Fruit fly (Drosophila melanogaster) whole organism, embryonic: Measurements from ENCODE around the gene CG9550.

Experiments used
- Abd-B ChIP-seq: fragments of 200-800 bp; sonication (Bioruptor generic); optimal IDR thresholded peaks from 2 replicates; lab custom pipeline; 2018; ENCODE audit warnings: missing biosample characterization, mild to moderate bottlenecking, missing genetic modification characterization, moderate library complexity
- Asciz ChIP-seq: fragments of 200-800 bp; sonication (Bioruptor generic); optimal IDR thresholded peaks from 2 replicates; lab custom pipeline; 2017; ENCODE audit warnings: missing biosample characterization, mild to moderate bottlenecking, missing genetic modification characterization, missing genetic modification reagents
- B-H1 ChIP-seq: fragments of 200-800 bp; sonication (Bioruptor generic); IDR thresholded peaks from 3 replicates; pipeline ENCODE4 v1.3.6; 2022; ENCODE audit warnings: missing biosample characterization, missing genetic modification characterization
- B-H2 ChIP-seq: fragments of 200-800 bp; sonication (Bioruptor generic); optimal IDR thresholded peaks from 2 replicates; lab custom pipeline; 2018; ENCODE audit warnings: missing biosample characterization, mild to moderate bottlenecking, missing genetic modification characterization
- BEAF-32 ChIP-seq: fragments of 200-800 bp; sonication (Bioruptor generic); optimal IDR thresholded peaks from 3 replicates; lab custom pipeline; 2017; ENCODE audit warnings: missing biosample characterization, missing genetic modification characterization, mild to moderate bottlenecking, moderate library complexity, missing genetic modification reagents
- CG12236 ChIP-seq: fragments of 200-800 bp; sonication (Bioruptor generic); optimal IDR thresholded peaks from 2 replicates; lab custom pipeline; 2016; ENCODE audit warnings: missing biosample characterization, missing genetic modification characterization
- CG12659 ChIP-seq: fragments of 200-800 bp; sonication (Bioruptor generic); optimal IDR thresholded peaks from 3 replicates; lab custom pipeline; 2017; ENCODE audit warnings: mild to moderate bottlenecking, missing biosample characterization, missing genetic modification reagents, missing genetic modification characterization
- CG13424 ChIP-seq: fragments of 200-800 bp; sonication (Bioruptor generic); optimal IDR thresholded peaks from 2 replicates; lab custom pipeline; 2019; ENCODE audit warnings: missing biosample characterization, mild to moderate bottlenecking, missing genetic modification characterization, moderate library complexity
- CG14667 ChIP-seq: fragments of 200-800 bp; sonication (Bioruptor generic); IDR thresholded peaks from 2 replicates; pipeline ENCODE4 v1.3.6; 2022; ENCODE audit warnings: missing biosample characterization, missing genetic modification characterization
- CG14860 ChIP-seq: fragments of 200-800 bp; sonication (Bioruptor generic); IDR thresholded peaks from 3 replicates; pipeline ENCODE4 v1.3.6; 2022; ENCODE audit warnings: missing biosample characterization, missing genetic modification characterization; ENCODE audit not compliant: partially characterized antibody
- CG15696 ChIP-seq: fragments of 200-800 bp; sonication (Bioruptor generic); optimal IDR thresholded peaks from 2 replicates; lab custom pipeline; 2019; ENCODE audit warnings: missing biosample characterization, mild to moderate bottlenecking, missing genetic modification characterization, moderate library complexity
- CG16779 ChIP-seq: fragments of 200-800 bp; sonication (Bioruptor generic); IDR thresholded peaks from 2 replicates; pipeline ENCODE4 v1.3.6; 2022; ENCODE audit warnings: missing biosample characterization, missing genetic modification characterization
- CG18262 ChIP-seq: fragments of 200-800 bp; optimal IDR thresholded peaks from 3 replicates; lab custom pipeline; 2019; ENCODE audit warnings: missing biosample characterization, mild to moderate bottlenecking, missing genetic modification characterization, moderate library complexity
- CG2116 ChIP-seq: fragments of 200-800 bp; sonication (Bioruptor generic); optimal IDR thresholded peaks from 3 replicates; lab custom pipeline; 2018; ENCODE audit warnings: missing biosample characterization, mild to moderate bottlenecking, missing genetic modification characterization
- CG2875 ChIP-seq: fragments of 200-800 bp; sonication (Bioruptor generic); optimal IDR thresholded peaks from 2 replicates; lab custom pipeline; 2017; ENCODE audit warnings: missing biosample characterization, mild to moderate bottlenecking, missing genetic modification characterization, missing genetic modification reagents
- CG31365 ChIP-seq: fragments of 200-800 bp; sonication (Bioruptor generic); optimal IDR thresholded peaks from 2 replicates; lab custom pipeline; 2018; ENCODE audit warnings: missing biosample characterization, mild to moderate bottlenecking, missing genetic modification characterization
- CG3163 ChIP-seq: fragments of 200-800 bp; sonication (Bioruptor generic); optimal IDR thresholded peaks from 3 replicates; lab custom pipeline; 2016; ENCODE audit warnings: missing biosample characterization, missing genetic modification characterization
- CG6654 ChIP-seq: fragments of 200-800 bp; sonication (Bioruptor generic); optimal IDR thresholded peaks from 2 replicates; lab custom pipeline; 2017; ENCODE audit warnings: missing biosample characterization, mild to moderate bottlenecking, missing genetic modification characterization
- CG8478 ChIP-seq: fragments of >200 bp; optimal IDR thresholded peaks from 2 replicates; lab custom pipeline; 2018
- CG8765 ChIP-seq: fragments of 200-800 bp; sonication (Bioruptor generic); IDR thresholded peaks from 2 replicates; pipeline ENCODE4 v1.3.6; 2022; ENCODE audit warnings: missing biosample characterization, missing genetic modification characterization
- CG8924 ChIP-seq: fragments of 200-800 bp; optimal IDR thresholded peaks from 3 replicates; lab custom pipeline; 2019; ENCODE audit warnings: missing biosample characterization, mild to moderate bottlenecking, missing genetic modification characterization, moderate library complexity
- CHES-1-like ChIP-seq: fragments of 200-800 bp; sonication (Bioruptor generic); optimal IDR thresholded peaks from 2 replicates; lab custom pipeline; 2016; ENCODE audit warnings: missing biosample characterization, missing genetic modification characterization
- Camta ChIP-seq: fragments of 200-800 bp; sonication (Bioruptor generic); optimal IDR thresholded peaks from 2 replicates; lab custom pipeline; 2016; ENCODE audit warnings: missing biosample characterization, missing genetic modification characterization
- Dp ChIP-seq: fragments of 200-800 bp; sonication (Bioruptor generic); optimal IDR thresholded peaks from 2 replicates; lab custom pipeline; 2018; ENCODE audit warnings: missing biosample characterization, mild to moderate bottlenecking, missing genetic modification characterization, moderate library complexity
- HLH54F ChIP-seq: fragments of 200-800 bp; sonication (Bioruptor generic); optimal IDR thresholded peaks from 3 replicates; lab custom pipeline; 2016; ENCODE audit warnings: missing biosample characterization, missing genetic modification characterization
- Hmr ChIP-seq: fragments of 200-800 bp; sonication (Bioruptor generic); optimal IDR thresholded peaks from 3 replicates; lab custom pipeline; 2017; ENCODE audit warnings: mild to moderate bottlenecking, missing biosample characterization, missing genetic modification reagents, missing genetic modification characterization
- Optix ChIP-seq: fragments of 200-800 bp; sonication (Bioruptor generic); IDR thresholded peaks from 3 replicates; pipeline ENCODE4 v1.3.6; 2022; ENCODE audit warnings: missing biosample characterization, missing genetic modification characterization
- Side ChIP-seq: fragments of 200-800 bp; sonication (Bioruptor generic); optimal IDR thresholded peaks from 2 replicates; lab custom pipeline; 2016; ENCODE audit warnings: missing biosample characterization, missing genetic modification characterization
- Stat92E ChIP-seq, 3 experiments: fragments of >200 bp in 2 of 3; fragments of 200-800 bp in 1 of 3; sonication (Bioruptor generic) in 1 of 3; optimal IDR thresholded peaks; 2 replicates each; lab custom pipeline; 2017 to 2019; ENCODE audit warnings: missing biosample characterization in 3 of 3, missing genetic modification characterization in 3 of 3, mild to moderate bottlenecking in 1 of 3, moderate library complexity in 1 of 3
- Xbp1 ChIP-seq: fragments of 200-800 bp; sonication (Bioruptor generic); optimal IDR thresholded peaks from 3 replicates; lab custom pipeline; 2016; ENCODE audit warnings: missing biosample characterization, mild to moderate bottlenecking, missing genetic modification characterization
- ase ChIP-seq: fragments of 200-800 bp; sonication (Bioruptor generic); IDR thresholded peaks from 3 replicates; pipeline ENCODE4 v1.3.6; 2022; ENCODE audit warnings: missing biosample characterization, missing genetic modification characterization
- bab2 ChIP-seq: fragments of 200-800 bp; sonication (Bioruptor generic); optimal IDR thresholded peaks from 2 replicates; lab custom pipeline; 2016; ENCODE audit warnings: missing biosample characterization, missing genetic modification characterization
- bigmax ChIP-seq: fragments of 200-800 bp; sonication (Bioruptor generic); optimal IDR thresholded peaks from 2 replicates; lab custom pipeline; 2018; ENCODE audit warnings: missing biosample characterization, mild to moderate bottlenecking, missing genetic modification characterization
- corto ChIP-seq: fragments of 200-800 bp; sonication (Bioruptor generic); optimal IDR thresholded peaks from 2 replicates; lab custom pipeline; 2016; ENCODE audit warnings: missing biosample characterization, mild to moderate bottlenecking, missing genetic modification characterization, moderate library complexity
- disco-r ChIP-seq: fragments of 200-800 bp; sonication (Bioruptor generic); optimal IDR thresholded peaks from 2 replicates; lab custom pipeline; 2016; ENCODE audit warnings: missing biosample characterization, missing genetic modification characterization
- eve ChIP-seq, 2 experiments: fragments of >200 bp; optimal IDR thresholded peaks; 2 replicates each; lab custom pipeline; 2017; ENCODE audit warnings: missing biosample characterization in 2 of 2, missing genetic modification characterization in 2 of 2
- jumu ChIP-seq: fragments of 200-800 bp; sonication (Bioruptor generic); optimal IDR thresholded peaks from 3 replicates; lab custom pipeline; 2016; ENCODE audit warnings: missing biosample characterization, missing genetic modification characterization
- lilli ChIP-seq: fragments of 200-800 bp; sonication (Bioruptor generic); optimal IDR thresholded peaks from 3 replicates; lab custom pipeline; 2016; ENCODE audit warnings: missing biosample characterization, missing genetic modification characterization
- lmd ChIP-seq: fragments of 200-800 bp; sonication (Bioruptor generic); IDR thresholded peaks from 2 replicates; pipeline ENCODE4 v1.3.6; 2022; ENCODE audit warnings: missing biosample characterization, missing genetic modification characterization
- onecut ChIP-seq: fragments of 200-800 bp; sonication (Bioruptor generic); IDR thresholded peaks from 2 replicates; pipeline ENCODE4 v1.3.6; 2022; ENCODE audit warnings: missing biosample characterization, missing genetic modification characterization
- org-1 ChIP-seq: fragments of 200-800 bp; sonication (Bioruptor generic); optimal IDR thresholded peaks from 2 replicates; lab custom pipeline; 2017; ENCODE audit warnings: missing biosample characterization, missing genetic modification characterization
- otp ChIP-seq: fragments of 200-800 bp; sonication (Bioruptor generic); IDR thresholded peaks from 3 replicates; pipeline ENCODE4, ENCODE4 v1.3.6; 2022; ENCODE audit warnings: missing biosample characterization, missing genetic modification characterization
- p53 ChIP-seq: fragments of 200-800 bp; sonication (Bioruptor generic); optimal IDR thresholded peaks from 2 replicates; lab custom pipeline; 2016; ENCODE audit warnings: missing biosample characterization, missing genetic modification characterization
- sc ChIP-seq, 3 experiments: fragments of >200 bp in 2 of 3; fragments of 200-800 bp in 1 of 3; sonication (Bioruptor generic) in 1 of 3; optimal IDR thresholded peaks; 2 replicates in 2 of 3; 3 replicates in 1 of 3; lab custom pipeline; 2017; ENCODE audit warnings: mild to moderate bottlenecking in 1 of 3, missing biosample characterization in 1 of 3, missing genetic modification characterization in 1 of 3, missing genetic modification reagents in 1 of 3
- shn ChIP-seq: fragments of 200-800 bp; sonication (Bioruptor generic); optimal IDR thresholded peaks from 3 replicates; lab custom pipeline; 2016; ENCODE audit warnings: missing biosample characterization, missing genetic modification characterization
- slbo ChIP-seq: fragments of 200-800 bp; sonication (Bioruptor generic); IDR thresholded peaks from 2 replicates; pipeline ENCODE4 v1.3.6; 2022; ENCODE audit warnings: missing biosample characterization, missing genetic modification characterization
- stwl ChIP-seq: fragments of 200-800 bp; sonication (Bioruptor generic); optimal IDR thresholded peaks from 3 replicates; lab custom pipeline; 2018; ENCODE audit warnings: missing biosample characterization, mild to moderate bottlenecking, missing genetic modification characterization, moderate library complexity
- ttk ChIP-seq: fragments of 200-800 bp; sonication (Bioruptor generic); IDR thresholded peaks from 2 replicates; pipeline ENCODE4 v2.1.2; 2022; ENCODE audit warnings: missing biosample characterization, missing genetic modification characterization
- wor ChIP-seq: fragments of 200-800 bp; sonication (Bioruptor generic); IDR thresholded peaks from 2 replicates; pipeline ENCODE4 v1.3.6; 2022; ENCODE audit warnings: missing biosample characterization, missing genetic modification characterization
- zf30C ChIP-seq: fragments of 200-800 bp; sonication (Bioruptor generic); optimal IDR thresholded peaks from 3 replicates; lab custom pipeline; 2018; ENCODE audit warnings: missing biosample characterization, mild to moderate bottlenecking, missing genetic modification characterization
- zfh1 ChIP-seq: fragments of 200-800 bp; sonication (Bioruptor generic); IDR thresholded peaks from 3 replicates; pipeline ENCODE4 v1.3.6; 2022; ENCODE audit warnings: missing biosample characterization, missing genetic modification characterization

Gene CG9550

DNA sequence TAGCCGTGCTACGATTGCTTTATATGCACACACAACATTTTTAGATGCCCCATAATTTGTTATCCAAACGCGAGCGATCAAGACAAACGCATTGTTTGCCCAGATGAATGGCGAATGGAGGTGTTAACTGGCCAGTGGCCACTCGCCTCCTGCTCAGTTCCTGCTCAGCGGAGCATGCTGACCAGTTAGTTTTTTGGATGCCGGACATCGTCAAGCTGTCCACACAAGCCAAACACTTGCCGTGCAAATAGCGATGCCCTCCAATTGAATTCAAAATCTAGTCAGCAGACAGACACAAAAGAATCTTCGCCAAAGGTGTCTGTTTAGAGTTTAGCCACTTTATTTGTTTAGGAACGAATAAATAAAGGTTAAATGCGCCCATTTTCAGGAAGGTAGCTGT, 34.6 kb upstream of the CG9550 start (continued):
- TF ChIP-seq p53 (GFP tag; lab: Kevin White, UChicago) = no peak
- no peak for TF ChIP-seq B-H1 (GFP tag; lab: Robert Waterston, UW)
- no peak for TF ChIP-seq B-H2 (GFP tag; lab: Kevin White, UChicago)
- no peak for TF ChIP-seq Dp (GFP tag; lab: Kevin White, UChicago)
- no peak for TF ChIP-seq Stat92E (GFP tag; optimal IDR thresholded peaks at IDR 0.05; lab: Kevin White, UChicago)
- TF ChIP-seq wor = no peak
- TF ChIP-seq CG2116 = peak; percentile 7
- TF ChIP-seq CG12236 (GFP tag; lab: Kevin White, UChicago) = no peak
- TF ChIP-seq onecut (GFP tag; lab: Robert Waterston, UW) = no peak
- no peak for TF ChIP-seq shn
- TF ChIP-seq disco-r (GFP tag; lab: Kevin White, UChicago) = no peak
- no peak for TF ChIP-seq CHES-1-like (GFP tag; lab: Kevin White, UChicago)
- no peak for TF ChIP-seq CG3163 (GFP tag; lab: Kevin White, UChicago)
- no peak for TF ChIP-seq corto (GFP tag; lab: Kevin White, UChicago)
- TF ChIP-seq HLH54F (GFP tag; lab: Kevin White, UChicago) = no peak
- TF ChIP-seq stwl (tag; lab: Kevin White, UChicago) = no peak
- no peak for TF ChIP-seq CG6654 (GFP tag; lab: Kevin White, UChicago)
- TF ChIP-seq ase (GFP tag; lab: Robert Waterston, UW) = 0 out of 3 replicates have a peak, but pooled peaks have one; percentile 12
- TF ChIP-seq org-1 = no peak
- TF ChIP-seq bab2 (GFP tag; lab: Kevin White, UChicago) = peak; percentile 26
- TF ChIP-seq Xbp1 (GFP tag; lab: Kevin White, UChicago) = no peak
- TF ChIP-seq Optix (GFP tag; lab: Robert Waterston, UW) = 0 out of 3 replicates have a peak, but pooled peaks have one; percentile 29
- no peak for TF ChIP-seq CG14667 (GFP tag; lab: Robert Waterston, UW)
- no peak for TF ChIP-seq bigmax (GFP tag; lab: Kevin White, UChicago)
- no peak for TF ChIP-seq Abd-B
- no peak for TF ChIP-seq ttk (GFP tag; lab: Robert Waterston, UW)
- TF ChIP-seq CG15696 (tag; lab: Kevin White, UChicago) = peak; percentile 5
- TF ChIP-seq eve (GFP tag; optimal IDR thresholded peaks at IDR 0.05; lab: Kevin White, UChicago) = no peak
- no peak for TF ChIP-seq lilli (GFP tag; lab: Kevin White, UChicago)
- no peak for TF ChIP-seq CG12659
- TF ChIP-seq CG8924 (tag; lab: Kevin White, UChicago) = no peak
- no peak for TF ChIP-seq CG8478 (lab: Kevin White, UChicago)
- no peak for TF ChIP-seq CG13424
- TF ChIP-seq Hmr (GFP tag; lab: Kevin White, UChicago) = no peak
- no peak for TF ChIP-seq lmd
- TF ChIP-seq CG2875 (GFP tag; lab: Kevin White, UChicago) = no peak
- no peak for TF ChIP-seq CG18262 (tag; lab: Kevin White, UChicago)
- no peak for TF ChIP-seq BEAF-32 (GFP tag; lab: Kevin White, UChicago)
- no peak for TF ChIP-seq CG8765 (GFP tag; lab: Robert Waterston, UW)
- peak; percentile 76 for TF ChIP-seq otp (GFP tag; lab: Robert Waterston, UW)
- no peak for TF ChIP-seq sc (optimal IDR thresholded peaks at IDR 0.05; lab: Kevin White, UChicago)
- TF ChIP-seq sc (GFP tag; optimal IDR thresholded peaks at IDR 0.05; lab: Kevin White, UChicago) = no peak
- peak; percentile 38; the same call in 2 of the 3 replicates for TF ChIP-seq zfh1 (GFP tag; lab: Robert Waterston, UW)
- TF ChIP-seq CG14860 (GFP tag; lab: Robert Waterston, UW) = no peak
- no peak for TF ChIP-seq CG31365 (tag; lab: Kevin White, UChicago)
- no peak for TF ChIP-seq CG16779
- TF ChIP-seq Asciz (GFP tag; lab: Kevin White, UChicago) = peak; percentile 8
- no peak for TF ChIP-seq jumu
- TF ChIP-seq Side (GFP tag; lab: Kevin White, UChicago) = peak; percentile 2
- TF ChIP-seq slbo = no peak
- no peak for TF ChIP-seq Camta
- TF ChIP-seq zf30C = no peak
